Worm (Caenorhabditis elegans) whole organism, late embryonic: Measurements from ENCODE around the gene oac-42.

Experiments used
- K09A11.1 ChIP-seq: sonication (generic microtip); optimal IDR thresholded peaks from 2 replicates; lab custom pipeline; 2017; ENCODE audit warnings: antibody characterized with exemption, mild to moderate bottlenecking, missing genetic modification characterization, missing compliant biosample characterization; ENCODE audit not compliant: insufficient read depth
- ama-1 ChIP-seq: fragments of 150-350 bp; optimal IDR thresholded peaks from 2 replicates; lab custom pipeline; 2014
- dmd-4 ChIP-seq: sonication (generic microtip); optimal IDR thresholded peaks from 2 replicates; lab custom pipeline; 2016; ENCODE audit warnings: borderline replicate concordance, missing genetic modification characterization, missing compliant biosample characterization
- nhr-232 ChIP-seq: sonication (generic microtip); optimal IDR thresholded peaks from 2 replicates; lab custom pipeline; 2016; ENCODE audit warnings: missing genetic modification characterization, missing compliant biosample characterization
- odd-2 ChIP-seq: sonication (generic microtip); optimal IDR thresholded peaks from 2 replicates; lab custom pipeline; 2017; ENCODE audit warnings: antibody characterized with exemption, mild to moderate bottlenecking, missing genetic modification characterization, missing compliant biosample characterization
- pha-4 ChIP-seq: fragments of 150-350 bp; optimal IDR thresholded peaks from 2 replicates; lab custom pipeline; 2018; ENCODE audit warnings: missing biosample characterization, missing genetic modification reagents, missing genetic modification characterization

DNA sequence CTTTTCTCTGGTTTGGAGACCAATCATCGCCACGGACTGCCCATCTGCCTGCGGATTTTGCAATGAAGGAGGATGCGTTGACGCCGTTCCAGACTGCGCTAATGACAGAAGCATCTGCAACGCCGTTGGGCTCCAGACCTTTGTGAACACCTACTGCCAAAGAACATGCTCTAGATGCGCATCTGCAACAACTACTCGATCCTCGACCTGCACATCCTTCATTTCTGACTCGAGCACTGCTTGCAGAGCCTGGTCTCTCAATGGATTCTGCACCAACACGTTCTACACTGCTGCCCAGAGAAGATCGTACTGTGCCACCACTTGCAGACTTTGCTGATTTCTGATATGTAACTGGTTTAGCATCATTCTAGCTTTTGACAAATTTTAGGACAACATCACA, 16.0 kb upstream of the oac-42 start:
- TF ChIP-seq dmd-4 (tag; lab: Kevin White, UChicago) (no peak), pha-4 (no peak), nhr-232 (tag; lab: Kevin White, UChicago) (no peak), ama-1 (lab: Kevin White, UChicago) (no peak), odd-2 (tag; lab: Kevin White, UChicago) (no peak), K09A11.1 (tag; lab: Kevin White, UChicago) (no peak)
